Fruit fly (Drosophila melanogaster) whole organism, prepupa: ENCODE results near the gene Zwilch.

ENCODE experiments used
- Blimp-1 ChIP-seq: fragments of 200-800 bp; sonication (Bioruptor generic); optimal IDR thresholded peaks from 3 replicates; lab custom pipeline; 2017; ENCODE audit warnings: missing biosample characterization, missing genetic modification characterization, mild to moderate bottlenecking, moderate library complexity, missing genetic modification reagents
- CG10631 ChIP-seq: fragments of 200-800 bp; sonication (Bioruptor generic); optimal IDR thresholded peaks from 2 replicates; lab custom pipeline; 2016; ENCODE audit warnings: missing biosample characterization, missing genetic modification characterization
- CG11294 ChIP-seq: fragments of 200-800 bp; sonication (Bioruptor generic); IDR thresholded peaks from 2 replicates; pipeline ENCODE4 v1.3.6; 2022; ENCODE audit warnings: missing biosample characterization, missing genetic modification characterization
- CG11762 ChIP-seq: fragments of 200-800 bp; sonication (Bioruptor generic); optimal IDR thresholded peaks from 3 replicates; lab custom pipeline; 2016; ENCODE audit warnings: missing biosample characterization, missing genetic modification characterization; ENCODE audit not compliant: insufficient read depth
- CG11902 ChIP-seq: fragments of 200-800 bp; sonication (Bioruptor generic); optimal IDR thresholded peaks from 3 replicates; lab custom pipeline; 2016; ENCODE audit warnings: missing biosample characterization, missing genetic modification characterization
- CG15336 ChIP-seq: fragments of 200-800 bp; sonication (Bioruptor generic); IDR thresholded peaks from 2 replicates; pipeline ENCODE4 v1.3.6; 2022; ENCODE audit warnings: missing biosample characterization, missing genetic modification characterization
- CG1621 ChIP-seq: fragments of 200-800 bp; sonication (Bioruptor generic); optimal IDR thresholded peaks from 3 replicates; lab custom pipeline; 2018; ENCODE audit warnings: missing biosample characterization, mild to moderate bottlenecking, missing genetic modification characterization
- CG16779 ChIP-seq: fragments of 200-800 bp; sonication (Bioruptor generic); optimal IDR thresholded peaks from 3 replicates; lab custom pipeline; 2017; ENCODE audit warnings: missing biosample characterization, mild to moderate bottlenecking, missing genetic modification characterization
- CG3032 ChIP-seq: fragments of 200-800 bp; optimal IDR thresholded peaks from 2 replicates; lab custom pipeline; 2019; ENCODE audit warnings: missing biosample characterization, mild to moderate bottlenecking, missing genetic modification characterization, moderate library complexity
- CG31627 ChIP-seq: fragments of 200-800 bp; sonication (Bioruptor generic); optimal IDR thresholded peaks from 3 replicates; lab custom pipeline; 2016; ENCODE audit warnings: missing biosample characterization, missing genetic modification characterization
- CG34406 ChIP-seq: fragments of 200-800 bp; sonication (Bioruptor generic); optimal IDR thresholded peaks from 3 replicates; lab custom pipeline; 2016; ENCODE audit warnings: missing biosample characterization, missing genetic modification characterization
- CG3919 ChIP-seq: fragments of 200-800 bp; sonication (Bioruptor generic); optimal IDR thresholded peaks from 3 replicates; lab custom pipeline; 2016; ENCODE audit warnings: missing biosample characterization, missing genetic modification characterization
- CG4318 ChIP-seq: fragments of 200-800 bp; sonication (Bioruptor generic); optimal IDR thresholded peaks from 3 replicates; lab custom pipeline; 2017; ENCODE audit warnings: missing biosample characterization, mild to moderate bottlenecking, missing genetic modification characterization
- CG6163 ChIP-seq: fragments of 200-800 bp; sonication (Bioruptor generic); IDR thresholded peaks from 3 replicates; pipeline ENCODE4 v1.3.6; 2022; ENCODE audit warnings: missing biosample characterization, missing genetic modification characterization
- CG6276 ChIP-seq: fragments of 200-800 bp; sonication (Bioruptor generic); optimal IDR thresholded peaks from 2 replicates; lab custom pipeline; 2017; ENCODE audit warnings: missing biosample characterization, mild to moderate bottlenecking, missing genetic modification characterization
- CG6792 ChIP-seq: fragments of 200-800 bp; sonication (Bioruptor generic); optimal IDR thresholded peaks from 3 replicates; lab custom pipeline; 2016; ENCODE audit warnings: missing biosample characterization, missing genetic modification characterization
- CG6808 ChIP-seq: fragments of 200-800 bp; sonication (Bioruptor generic); optimal IDR thresholded peaks from 3 replicates; lab custom pipeline; 2017; ENCODE audit warnings: missing biosample characterization, missing genetic modification characterization, mild to moderate bottlenecking, moderate library complexity, missing genetic modification reagents
- CG6854 ChIP-seq: fragments of 200-800 bp; sonication (Bioruptor generic); optimal IDR thresholded peaks from 2 replicates; lab custom pipeline; 2017; ENCODE audit warnings: missing biosample characterization, mild to moderate bottlenecking, missing genetic modification characterization
- CG8119 ChIP-seq: fragments of 200-800 bp; sonication (Bioruptor generic); IDR thresholded peaks from 3 replicates; pipeline ENCODE4 v1.3.6; 2022; ENCODE audit warnings: missing biosample characterization, missing genetic modification characterization
- CG8319 ChIP-seq: fragments of 200-800 bp; sonication (Bioruptor generic); optimal IDR thresholded peaks from 3 replicates; lab custom pipeline; 2016; ENCODE audit warnings: missing biosample characterization, missing genetic modification characterization
- CG8632 ChIP-seq: fragments of 200-800 bp; sonication (Bioruptor generic); optimal IDR thresholded peaks from 3 replicates; lab custom pipeline; 2016; ENCODE audit warnings: missing biosample characterization, missing genetic modification characterization
- CG9139 ChIP-seq: fragments of 200-800 bp; sonication (Bioruptor generic); optimal IDR thresholded peaks from 3 replicates; lab custom pipeline; 2017; ENCODE audit warnings: missing biosample characterization, mild to moderate bottlenecking, missing genetic modification characterization
- Eip75B ChIP-seq: fragments of 200-800 bp; sonication (Bioruptor generic); optimal IDR thresholded peaks from 3 replicates; lab custom pipeline; 2016; ENCODE audit warnings: missing biosample characterization, missing genetic modification characterization
- Eip78C ChIP-seq: fragments of 200-800 bp; sonication (Bioruptor generic); peaks from one replicate; lab custom pipeline; 2016; ENCODE audit warnings: missing biosample characterization, missing genetic modification characterization
- Eip93F ChIP-seq: fragments of 200-800 bp; sonication (Bioruptor generic); optimal IDR thresholded peaks from 2 replicates; lab custom pipeline; 2016; ENCODE audit warnings: missing biosample characterization, mild to moderate bottlenecking, missing genetic modification characterization
- Ets21C ChIP-seq: fragments of 200-800 bp; sonication (Bioruptor generic); optimal IDR thresholded peaks from 3 replicates; lab custom pipeline; 2016; ENCODE audit warnings: missing biosample characterization, missing genetic modification characterization
- Ets96B ChIP-seq: fragments of 200-800 bp; optimal IDR thresholded peaks from 2 replicates; lab custom pipeline; 2019; ENCODE audit warnings: missing biosample characterization, mild to moderate bottlenecking, missing genetic modification characterization, moderate library complexity
- Gug ChIP-seq: fragments of 200-800 bp; sonication (Bioruptor generic); IDR thresholded peaks from 2 replicates; pipeline ENCODE4 v1.3.6; 2022; ENCODE audit warnings: missing biosample characterization, missing genetic modification characterization
- Hr38 ChIP-seq: sonication (Bioruptor generic); optimal IDR thresholded peaks from 2 replicates; lab custom pipeline; 2016; ENCODE audit warnings: missing biosample characterization, missing genetic modification characterization
- Hr39 ChIP-seq: fragments of 200-800 bp; sonication (Bioruptor generic); optimal IDR thresholded peaks from 2 replicates; lab custom pipeline; 2016; ENCODE audit warnings: missing biosample characterization, missing genetic modification characterization
- Hr4 ChIP-seq: fragments of 200-800 bp; sonication (Bioruptor generic); optimal IDR thresholded peaks from 3 replicates; lab custom pipeline; 2016; ENCODE audit warnings: missing biosample characterization, missing genetic modification characterization
- Lpt ChIP-seq: fragments of 200-800 bp; sonication (Bioruptor generic); optimal IDR thresholded peaks from 3 replicates; lab custom pipeline; 2016; ENCODE audit warnings: missing biosample characterization, missing genetic modification characterization
- Met ChIP-seq: fragments of 200-800 bp; sonication (Bioruptor generic); optimal IDR thresholded peaks from 3 replicates; lab custom pipeline; 2016; ENCODE audit warnings: missing biosample characterization, missing genetic modification characterization
- OdsH ChIP-seq: fragments of 200-800 bp; sonication (Bioruptor generic); optimal IDR thresholded peaks from 3 replicates; lab custom pipeline; 2016; ENCODE audit warnings: missing biosample characterization, missing genetic modification characterization
- Sox102F ChIP-seq: fragments of 200-800 bp; sonication (Bioruptor generic); optimal IDR thresholded peaks from 2 replicates; lab custom pipeline; 2016; ENCODE audit warnings: missing biosample characterization, mild to moderate bottlenecking, missing genetic modification characterization
- Sox14 ChIP-seq: fragments of 200-800 bp; sonication (Bioruptor generic); optimal IDR thresholded peaks from 3 replicates; lab custom pipeline; 2016; ENCODE audit warnings: missing biosample characterization, missing genetic modification characterization
- acj6 ChIP-seq: fragments of 200-800 bp; sonication (Bioruptor generic); optimal IDR thresholded peaks from 3 replicates; lab custom pipeline; 2016; ENCODE audit warnings: missing biosample characterization, missing genetic modification characterization
- cyc ChIP-seq: fragments of 200-800 bp; sonication (Bioruptor generic); optimal IDR thresholded peaks from 3 replicates; lab custom pipeline; 2016; ENCODE audit warnings: missing biosample characterization, missing genetic modification characterization
- dsx ChIP-seq: fragments of 200-800 bp; optimal IDR thresholded peaks from 3 replicates; lab custom pipeline; 2019; ENCODE audit warnings: missing biosample characterization, mild to moderate bottlenecking, missing genetic modification characterization, moderate library complexity; ENCODE audit not compliant: poor library complexity, severe bottlenecking
- eg ChIP-seq: fragments of 200-800 bp; sonication (Bioruptor generic); IDR thresholded peaks from 3 replicates; pipeline ENCODE4 v1.3.6; 2022; ENCODE audit warnings: missing biosample characterization, missing genetic modification characterization
- esn ChIP-seq: fragments of 200-800 bp; sonication (Bioruptor generic); optimal IDR thresholded peaks from 2 replicates; lab custom pipeline; 2016; ENCODE audit warnings: missing biosample characterization, mild to moderate bottlenecking, missing genetic modification characterization, moderate library complexity
- fd59A ChIP-seq: fragments of 200-800 bp; sonication (Bioruptor generic); optimal IDR thresholded peaks from 2 replicates; lab custom pipeline; 2017; ENCODE audit warnings: missing biosample characterization, mild to moderate bottlenecking, missing genetic modification characterization, missing genetic modification reagents
- lz ChIP-seq: fragments of 200-800 bp; sonication (Bioruptor generic); optimal IDR thresholded peaks from 3 replicates; lab custom pipeline; 2016; ENCODE audit warnings: missing biosample characterization, missing genetic modification characterization
- net ChIP-seq: fragments of 200-800 bp; sonication (Bioruptor generic); optimal IDR thresholded peaks from 3 replicates; lab custom pipeline; 2016; ENCODE audit warnings: missing biosample characterization, missing genetic modification characterization
- salr ChIP-seq, 2 experiments: fragments of 200-800 bp; sonication (Bioruptor generic); optimal IDR thresholded peaks; 3 replicates each; lab custom pipeline; 2016 to 2018; ENCODE audit warnings: missing biosample characterization in 2 of 2, missing genetic modification characterization in 2 of 2, mild to moderate bottlenecking in 1 of 2
- topi ChIP-seq: fragments of 200-800 bp; sonication (Bioruptor generic); optimal IDR thresholded peaks from 3 replicates; lab custom pipeline; 2016; ENCODE audit warnings: missing biosample characterization, missing genetic modification characterization
- vri ChIP-seq: fragments of 200-800 bp; sonication (Bioruptor generic); optimal IDR thresholded peaks from 3 replicates; lab custom pipeline; 2016; ENCODE audit warnings: missing biosample characterization, mild to moderate bottlenecking, missing genetic modification characterization

The Zwilch gene

DNA sequence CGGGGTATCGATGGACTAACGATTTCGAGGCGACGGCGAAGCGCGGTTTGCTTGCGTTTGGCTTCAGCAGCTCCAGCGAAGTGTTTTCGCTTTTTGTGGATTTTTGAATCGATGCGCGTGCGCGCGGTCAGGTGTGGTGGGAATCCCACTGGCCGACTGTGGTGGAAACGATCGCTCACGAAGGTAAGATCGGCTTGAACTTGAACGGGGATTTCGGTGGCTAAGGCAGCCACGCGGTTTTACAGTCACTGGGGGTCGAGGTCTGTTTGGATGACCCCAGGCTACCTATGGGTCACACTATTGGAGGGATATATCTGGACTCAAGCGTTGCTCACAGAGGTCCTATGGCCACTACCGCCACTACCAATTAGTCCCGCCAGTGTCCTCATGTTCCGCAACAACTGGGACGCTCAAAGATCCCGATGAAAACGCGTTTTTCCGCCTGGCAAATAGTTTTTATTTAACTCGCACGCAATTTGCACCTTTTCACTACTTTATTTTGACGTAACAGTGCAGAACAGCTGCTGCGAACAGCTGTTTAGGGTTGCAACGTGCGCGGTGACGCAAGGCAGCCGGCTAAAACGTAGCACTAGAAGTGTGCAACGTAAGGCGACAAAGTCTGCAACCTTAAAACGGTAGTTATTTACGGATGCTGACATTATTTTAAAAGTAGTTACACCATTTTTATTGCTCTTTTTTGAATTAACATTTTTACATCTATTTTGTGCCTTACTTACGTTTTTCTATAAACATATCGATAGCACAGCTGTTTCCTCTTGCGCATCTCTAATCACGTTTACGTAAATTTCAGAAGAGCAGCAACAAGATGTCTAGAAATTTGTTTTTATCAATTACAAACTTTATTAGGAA lies 39.2 kb upstream of the Zwilch start, which contains the start of the genes qless and mRpL32:
Gene qless, minus strand, starts transcription at position 516 of the 870 bp plus-strand sequence.
Gene mRpL32, plus strand, starts transcription at position 780 of the 870 bp plus-strand sequence.
- TF ChIP-seq Lpt (GFP tag; lab: Kevin White, UChicago), result peak; percentile 51
- peak; percentile 33 for TF ChIP-seq OdsH (GFP tag; lab: Kevin White, UChicago)
- peak; percentile 85 for TF ChIP-seq eg (GFP tag; lab: Robert Waterston, UW)
- TF ChIP-seq CG10631 (GFP tag; lab: Kevin White, UChicago), result peak; percentile 61
- peak; percentile 31; the same call in 1 of the 2 replicates for TF ChIP-seq CG11294
- TF ChIP-seq CG9139 (GFP tag; lab: Kevin White, UChicago), result no peak
- TF ChIP-seq CG6163 (GFP tag; lab: Robert Waterston, UW), result peak; percentile 43; the same call in 2 of the 3 replicates
- no peak for TF ChIP-seq CG1621 (tag; lab: Kevin White, UChicago)
- peak; percentile 20 for TF ChIP-seq Ets96B
- peak; percentile 59 for TF ChIP-seq topi (GFP tag; lab: Kevin White, UChicago)
- peak; percentile 45; the same call in 1 of the 2 replicates for TF ChIP-seq Gug (GFP tag; lab: Robert Waterston, UW)
- peak; percentile 47 for TF ChIP-seq CG31627 (GFP tag; lab: Kevin White, UChicago)
- TF ChIP-seq Eip78C, result peak; percentile 80
- no peak for TF ChIP-seq CG6276 (GFP tag; lab: Kevin White, UChicago)
- peak; percentile 54 for TF ChIP-seq Hr39 (GFP tag; lab: Kevin White, UChicago)
- no peak for TF ChIP-seq acj6 (GFP tag; lab: Kevin White, UChicago)
- peak; percentile 36 for TF ChIP-seq Ets21C (GFP tag; lab: Kevin White, UChicago)
- TF ChIP-seq net (GFP tag; lab: Kevin White, UChicago), result no peak
- peak; percentile 21 for TF ChIP-seq CG11902 (GFP tag; lab: Kevin White, UChicago)
- TF ChIP-seq vri (GFP tag; lab: Kevin White, UChicago), result peak; percentile 81
- peak; percentile 65 for TF ChIP-seq lz (GFP tag; lab: Kevin White, UChicago)
- TF ChIP-seq esn (GFP tag; lab: Kevin White, UChicago), result peak; percentile 54
- TF ChIP-seq fd59A, result no peak
- no peak for TF ChIP-seq CG6808 (GFP tag; lab: Kevin White, UChicago)
- TF ChIP-seq CG3032 (tag; lab: Kevin White, UChicago), result peak; percentile 74
- TF ChIP-seq Hr4, result peak; percentile 26
- TF ChIP-seq CG15336 (GFP tag; lab: Robert Waterston, UW), result peak; percentile 12; the same call in 1 of the 2 replicates
- no peak for TF ChIP-seq CG3919
- TF ChIP-seq cyc (GFP tag; lab: Kevin White, UChicago), result peak; percentile 78
- TF ChIP-seq, all 60 proteins: peak for 21

DNA sequence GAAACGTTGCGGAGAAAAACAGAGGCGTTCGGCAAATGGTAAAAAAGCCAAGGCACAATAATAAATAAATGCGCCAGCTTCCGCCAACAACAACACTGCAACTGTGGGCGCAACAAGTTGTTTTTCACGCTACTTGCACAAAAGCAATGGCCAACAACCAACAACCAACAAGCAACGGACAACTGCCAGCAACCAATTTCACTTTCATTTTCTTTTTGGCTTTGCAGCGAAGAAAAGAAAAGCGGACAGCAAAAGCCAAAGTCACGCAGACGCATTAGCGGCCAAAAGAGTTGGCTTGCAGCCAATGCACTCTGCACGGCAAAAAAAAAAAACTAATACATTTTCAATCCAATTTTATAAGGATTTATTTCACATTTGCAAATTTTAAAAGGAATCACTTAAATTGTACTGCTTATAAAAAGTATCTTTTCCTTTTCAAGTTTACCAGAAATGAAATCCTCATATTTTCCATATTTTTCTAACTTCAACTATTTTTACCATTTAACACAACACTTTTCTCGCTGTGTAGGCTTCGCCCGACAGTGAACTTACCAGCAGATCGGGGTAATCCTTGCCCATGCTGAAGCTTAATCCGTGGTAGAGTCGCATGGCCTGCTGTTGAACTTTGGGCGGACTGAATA lies 38.1 kb upstream of the Zwilch start:
- no peak for TF ChIP-seq vri (GFP tag; lab: Kevin White, UChicago)
- TF ChIP-seq esn (GFP tag; lab: Kevin White, UChicago), result peak; percentile 5
- TF ChIP-seq Hr38, result no peak
- peak in 1 of 2 experiments; percentile 47 for TF ChIP-seq salr (GFP tag; optimal IDR thresholded peaks at IDR 0.05; lab: Kevin White, UChicago)
- no peak for TF ChIP-seq Eip75B (GFP tag; lab: Kevin White, UChicago)
- TF ChIP-seq Sox14 (GFP tag; lab: Kevin White, UChicago), result peak; percentile 13
- TF ChIP-seq Gug (GFP tag; lab: Robert Waterston, UW), result peak; percentile 69
- no peak for TF ChIP-seq CG1621 (tag; lab: Kevin White, UChicago)
- TF ChIP-seq CG4318 (GFP tag; lab: Kevin White, UChicago), result peak; percentile 65
- TF ChIP-seq OdsH (GFP tag; lab: Kevin White, UChicago), result peak; percentile 44
- TF ChIP-seq CG6854 (GFP tag; lab: Kevin White, UChicago), result no peak
- TF ChIP-seq CG9139 (GFP tag; lab: Kevin White, UChicago), result no peak
- TF ChIP-seq CG16779 (tag; lab: Kevin White, UChicago), result no peak
- peak; percentile 1 for TF ChIP-seq Blimp-1 (GFP tag; lab: Kevin White, UChicago)
- peak; percentile 31 for TF ChIP-seq CG34406 (GFP tag; lab: Kevin White, UChicago)
- TF ChIP-seq CG6792 (GFP tag; lab: Kevin White, UChicago), result no peak
- TF ChIP-seq CG8319, result no peak
- peak; percentile 85 for TF ChIP-seq Eip78C
- TF ChIP-seq CG8119 (GFP tag; lab: Robert Waterston, UW), result peak; percentile 87
- TF ChIP-seq CG6276 (GFP tag; lab: Kevin White, UChicago), result peak; percentile 84
- TF ChIP-seq Sox102F (GFP tag; lab: Kevin White, UChicago), result no peak
- TF ChIP-seq Eip93F (GFP tag; lab: Kevin White, UChicago), result no peak
- TF ChIP-seq Met (GFP tag; lab: Kevin White, UChicago), result no peak
- TF ChIP-seq CG11762 (GFP tag; lab: Kevin White, UChicago), result no peak
- no peak for TF ChIP-seq dsx (GFP tag; lab: Kevin White, UChicago)
- TF ChIP-seq CG8632 (GFP tag; lab: Kevin White, UChicago), result no peak
